Worm (Caenorhabditis elegans) whole organism, young adult: Measurements from ENCODE around the gene srj-5.

Experiments
- F55B11.4 ChIP-seq: sonication (generic microtip); optimal IDR thresholded peaks from 2 replicates; lab custom pipeline; 2016; ENCODE audit warnings: missing compliant biosample characterization, missing genetic modification characterization, borderline replicate concordance; ENCODE audit not compliant: insufficient read depth
- ZK185.1 ChIP-seq: sonication (generic microtip); optimal IDR thresholded peaks from 2 replicates; lab custom pipeline; 2016; ENCODE audit warnings: mild to moderate bottlenecking, missing genetic modification characterization, missing compliant biosample characterization; ENCODE audit not compliant: poor library complexity, severe bottlenecking
- dpl-1 ChIP-seq: fragments of 150-350 bp; optimal IDR thresholded peaks from 2 replicates; lab custom pipeline; 2014; ENCODE audit warnings: missing biosample characterization, missing genetic modification reagents, missing genetic modification characterization
- hlh-12 ChIP-seq: sonication (generic microtip); optimal IDR thresholded peaks from 2 replicates; lab custom pipeline; 2016; ENCODE audit warnings: missing genetic modification characterization, missing compliant biosample characterization
- hrde-1 ChIP-seq: sonication (generic microtip); optimal IDR thresholded peaks from 2 replicates; lab custom pipeline; 2016; ENCODE audit warnings: missing genetic modification characterization, mild to moderate bottlenecking, missing compliant biosample characterization, moderate library complexity, missing genotype, missing genetic modification reagents, borderline replicate concordance
- lsy-27 ChIP-seq: sonication (generic microtip); optimal IDR thresholded peaks from 2 replicates; lab custom pipeline; 2017; ENCODE audit warnings: missing genetic modification characterization, mild to moderate bottlenecking, missing compliant biosample characterization, antibody characterized with exemption, missing genotype, borderline replicate concordance; ENCODE audit not compliant: insufficient read depth
- nhr-90 ChIP-seq: sonication (generic microtip); optimal IDR thresholded peaks from 2 replicates; lab custom pipeline; 2016; ENCODE audit warnings: missing genotype, mild to moderate bottlenecking, missing genetic modification characterization, missing compliant biosample characterization
- pbrm-1 ChIP-seq: fragments of 200-800 bp; sonication (Bioruptor generic); IDR thresholded peaks from 2 replicates; pipeline ENCODE4 v1.3.6; 2022; ENCODE audit warnings: missing genetic modification reagents, missing genetic modification characterization, missing compliant biosample characterization
- snpc-4 ChIP-seq, 5 experiments: fragments of 150-350 bp in 1 of 5; sonication (generic microtip) in 4 of 5; optimal IDR thresholded peaks; 2 replicates each; lab custom pipeline; 2014 to 2018; ENCODE audit warnings: missing genetic modification characterization in 5 of 5, missing biosample characterization in 3 of 5, antibody characterized with exemption in 2 of 5, mild to moderate bottlenecking in 2 of 5, missing compliant biosample characterization in 2 of 5, missing genotype in 2 of 5, moderate library complexity in 2 of 5, missing genetic modification reagents in 1 of 5
- sptf-2 ChIP-seq: fragments of 200-800 bp; sonication (Bioruptor generic); optimal IDR thresholded peaks from 2 replicates; lab custom pipeline; 2018; ENCODE audit warnings: mild to moderate bottlenecking, missing genetic modification characterization, missing compliant biosample characterization
- unc-130 ChIP-seq: sonication (generic microtip); optimal IDR thresholded peaks from 2 replicates; lab custom pipeline; 2016; ENCODE audit warnings: missing genetic modification reagents, missing genetic modification characterization, missing compliant biosample characterization

DNA sequence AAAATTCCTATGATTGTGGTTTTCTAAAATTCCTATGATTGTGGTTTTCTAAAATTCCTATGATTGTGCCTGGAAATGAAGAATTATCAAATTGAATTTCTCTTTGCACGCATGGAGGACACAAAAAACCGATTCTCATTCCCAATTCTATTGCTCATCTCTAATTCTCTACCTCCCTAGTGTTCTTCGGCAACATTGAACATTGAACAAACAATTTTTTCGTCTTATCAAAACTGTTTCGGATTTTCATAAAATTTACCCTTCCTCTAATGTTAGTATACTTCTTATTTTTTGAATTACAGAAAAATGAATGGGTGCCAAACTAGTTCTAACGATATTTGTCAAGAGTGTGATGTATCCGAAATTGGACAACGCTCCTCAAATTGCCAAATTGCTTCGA is 16.6 kb downstream of the srj-5 start, which contains the start of gene pals-31:
- TF ChIP-seq lsy-27 (tag; lab: Kevin White, UChicago) (no peak), hrde-1 (no peak), hlh-12 (tag; lab: Kevin White, UChicago) (no peak), snpc-4 (GFP tag; optimal IDR thresholded peaks at IDR 0.05; lab: Kevin White, UChicago) (no peak), snpc-4 (tag; optimal IDR thresholded peaks at IDR 0.05; lab: Kevin White, UChicago) (no peak), dpl-1 (GFP tag; lab: Kevin White, UChicago) (no peak), pbrm-1 (GFP tag; lab: Robert Waterston, UW) (no peak), nhr-90 (tag; lab: Kevin White, UChicago) (no peak), ZK185.1 (tag; lab: Kevin White, UChicago) (no peak), unc-130 (GFP tag; lab: Kevin White, UChicago) (no peak), F55B11.4 (tag; lab: Kevin White, UChicago) (no peak), sptf-2 (GFP tag; lab: Kevin White, UChicago) (no peak)
